Worm (Caenorhabditis elegans) whole organism, midembryonic: Measurements from ENCODE around the gene F13B12.6.

Experiments used
- T22C8.4 ChIP-seq: fragments of 200-800 bp; sonication (Bioruptor generic); IDR thresholded peaks from 2 replicates; pipeline ENCODE4 v1.3.6; 2022; ENCODE audit warnings: missing genetic modification characterization, missing compliant biosample characterization
- cog-1 ChIP-seq: sonication (generic microtip); optimal IDR thresholded peaks from 2 replicates; lab custom pipeline; 2016; ENCODE audit warnings: missing genetic modification characterization, missing compliant biosample characterization
- flt-1 ChIP-seq: fragments of 200-800 bp; sonication (Bioruptor generic); IDR thresholded peaks from 2 replicates; pipeline ENCODE4 v1.3.6; 2022; ENCODE audit warnings: missing genetic modification characterization, missing compliant biosample characterization
- klf-2 ChIP-seq: fragments of 200-800 bp; sonication (Bioruptor generic); conservative IDR thresholded peaks from 2 replicates; pipeline ENCODE4 v1.3.6; 2022; ENCODE audit warnings: missing genetic modification reagents, missing genetic modification characterization, missing compliant biosample characterization
- med-1 ChIP-seq: sonication (generic microtip); optimal IDR thresholded peaks from 2 replicates; lab custom pipeline; 2017; ENCODE audit warnings: missing genetic modification characterization, mild to moderate bottlenecking, missing compliant biosample characterization, antibody characterized with exemption, missing genetic modification reagents; ENCODE audit not compliant: insufficient read depth
- ref-1 ChIP-seq: fragments of 200-800 bp; sonication (Bioruptor generic); conservative IDR thresholded peaks from 2 replicates; pipeline ENCODE4 v1.3.6; 2022; ENCODE audit warnings: missing genetic modification reagents, missing genetic modification characterization, missing compliant biosample characterization
- tab-1 ChIP-seq: fragments of 200-800 bp; sonication (Bioruptor generic); IDR thresholded peaks from 2 replicates; pipeline ENCODE4 v1.3.6; 2022; ENCODE audit warnings: missing genetic modification characterization, missing compliant biosample characterization
- ztf-23 ChIP-seq: fragments of 200-800 bp; sonication (Bioruptor generic); IDR thresholded peaks from 2 replicates; pipeline ENCODE4 v1.3.6; 2022; ENCODE audit warnings: missing genetic modification reagents, missing genetic modification characterization, missing compliant biosample characterization
- ztf-29 ChIP-seq: fragments of 200-800 bp; sonication (Bioruptor generic); IDR thresholded peaks from 2 replicates; pipeline ENCODE4 v1.3.6; 2022; ENCODE audit warnings: missing genetic modification reagents, missing genetic modification characterization, missing compliant biosample characterization

F13B12.6 gene

DNA sequence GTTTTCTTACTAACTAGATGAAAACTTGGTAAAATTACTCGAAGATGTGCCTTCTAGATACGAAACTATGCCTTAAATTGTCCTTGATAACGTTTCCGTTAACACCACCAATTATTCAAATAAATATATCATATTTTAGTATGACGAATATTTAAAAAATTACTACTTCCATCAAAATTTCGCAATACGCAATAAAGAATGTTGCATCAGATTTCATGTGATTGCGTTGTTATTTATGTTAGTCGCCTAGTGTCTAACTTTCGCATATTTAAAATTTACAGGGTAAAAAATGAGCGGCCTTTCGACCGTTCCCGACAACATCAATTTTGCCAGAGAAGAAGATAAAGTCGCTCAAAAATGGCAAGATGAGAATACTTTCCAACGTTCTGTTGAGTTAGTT lies 49.4 kb downstream of the F13B12.6 start, which contains the start of gene iars-1:
Gene iars-1, plus strand, starts transcription at position 276 of the 400 bp plus-strand sequence.
- TF ChIP-seq cog-1 (tag; lab: Kevin White, UChicago), result no peak
- no peak for TF ChIP-seq ztf-23
- TF ChIP-seq T22C8.4 (GFP tag; lab: Robert Waterston, UW), result no peak
- no peak for TF ChIP-seq flt-1 (GFP tag; lab: Robert Waterston, UW)
- TF ChIP-seq med-1 (GFP tag; lab: Kevin White, UChicago), result no peak
- no peak for TF ChIP-seq tab-1
- no peak for TF ChIP-seq ztf-29 (GFP tag; lab: Robert Waterston, UW)
- no peak for TF ChIP-seq klf-2
- no peak for TF ChIP-seq ref-1 (GFP tag; lab: Robert Waterston, UW)

DNA sequence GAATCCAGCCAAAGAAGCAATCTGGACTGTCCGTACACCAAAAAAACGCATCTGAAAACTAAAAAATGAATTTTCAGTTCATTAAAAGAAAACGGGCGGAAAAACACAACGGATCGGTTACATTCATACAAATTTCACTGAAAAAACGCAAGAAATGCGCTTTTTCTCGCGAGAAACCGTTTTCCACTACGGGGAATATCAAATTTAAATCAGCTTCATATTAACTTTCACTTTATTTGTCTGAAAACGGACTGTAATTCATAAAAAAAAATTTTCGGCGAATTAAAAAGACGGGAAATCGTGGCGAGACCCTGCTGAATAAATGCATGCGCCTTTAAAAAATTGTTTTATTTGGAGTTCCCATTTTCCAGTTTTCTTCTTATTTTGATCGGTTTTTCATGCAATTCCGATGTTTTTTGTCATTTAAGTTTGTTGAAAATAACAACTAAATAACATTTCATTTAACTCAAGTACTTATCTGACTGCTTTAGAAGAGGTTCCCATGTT lies 49.9 kb downstream of the F13B12.6 start, which contains the start of gene pges-2:
Gene pges-2, minus strand, starts transcription at position 51 of the 507 bp plus-strand sequence.
- TF ChIP-seq T22C8.4 (GFP tag; lab: Robert Waterston, UW) (no peak), ztf-23 (no peak), ztf-29 (GFP tag; lab: Robert Waterston, UW) (no peak), klf-2 (no peak), med-1 (GFP tag; lab: Kevin White, UChicago) (no peak), flt-1 (GFP tag; lab: Robert Waterston, UW) (no peak), ref-1 (GFP tag; lab: Robert Waterston, UW) (no peak), tab-1 (no peak)

DNA sequence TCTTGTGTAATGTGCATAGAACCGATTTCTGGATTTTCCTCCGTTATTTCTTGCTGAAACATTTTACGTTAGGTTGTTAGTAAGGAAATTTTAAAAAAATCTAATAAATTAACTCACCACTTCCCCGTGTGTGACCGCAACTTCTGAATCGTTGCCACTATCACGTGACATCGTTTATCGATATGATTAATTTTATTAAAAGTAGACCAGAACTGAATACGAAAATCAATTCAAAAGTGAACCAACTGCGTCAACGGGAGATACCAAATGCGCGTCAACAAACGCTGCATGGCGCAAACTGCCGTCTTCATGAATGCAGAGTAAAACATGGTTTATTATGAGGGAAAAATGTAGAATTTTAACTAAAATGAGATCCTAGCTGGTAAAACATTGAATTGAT lies 51.7 kb downstream of the F13B12.6 start, which contains the start of gene sir-2.1:
Gene sir-2.1, minus strand, starts transcription at position 212 of the 400 bp plus-strand sequence.
- TF ChIP-seq ztf-29 (GFP tag; lab: Robert Waterston, UW) (no peak), cog-1 (tag; lab: Kevin White, UChicago) (no peak), flt-1 (GFP tag; lab: Robert Waterston, UW) (no peak)
